Fruit fly (Drosophila melanogaster) whole organism, embryonic: Measurements from ENCODE around the gene CG43210.

ENCODE experiments used
- Asciz ChIP-seq: fragments of 200-800 bp; sonication (Bioruptor generic); optimal IDR thresholded peaks from 2 replicates; lab custom pipeline; 2017; ENCODE audit warnings: missing biosample characterization, mild to moderate bottlenecking, missing genetic modification characterization, missing genetic modification reagents
- Awh ChIP-seq: fragments of 200-800 bp; sonication (Bioruptor generic); IDR thresholded peaks from 2 replicates; pipeline ENCODE4, ENCODE4 v1.3.6; 2022; ENCODE audit warnings: missing biosample characterization, missing genetic modification characterization
- B-H1 ChIP-seq: fragments of 200-800 bp; sonication (Bioruptor generic); IDR thresholded peaks from 3 replicates; pipeline ENCODE4 v1.3.6; 2022; ENCODE audit warnings: missing biosample characterization, missing genetic modification characterization
- CG10274 ChIP-seq: fragments of 200-800 bp; sonication (Bioruptor generic); optimal IDR thresholded peaks from 3 replicates; lab custom pipeline; 2017; ENCODE audit warnings: missing biosample characterization, mild to moderate bottlenecking, missing genetic modification characterization
- CG11247 ChIP-seq: fragments of 200-800 bp; sonication (Bioruptor generic); IDR thresholded peaks from 2 replicates; pipeline ENCODE4 v1.3.6; 2022; ENCODE audit warnings: missing biosample characterization, missing genetic modification characterization
- CG11723 ChIP-seq: fragments of 200-800 bp; sonication (Bioruptor generic); optimal IDR thresholded peaks from 2 replicates; lab custom pipeline; 2017; ENCODE audit warnings: missing biosample characterization, mild to moderate bottlenecking, missing genetic modification characterization
- CG13123 ChIP-seq: fragments of 200-800 bp; sonication (Bioruptor generic); optimal IDR thresholded peaks from 2 replicates; lab custom pipeline; 2016; ENCODE audit warnings: missing biosample characterization, missing genetic modification characterization
- CG17802 ChIP-seq: fragments of 200-800 bp; sonication (Bioruptor generic); optimal IDR thresholded peaks from 2 replicates; lab custom pipeline; 2018; ENCODE audit warnings: missing biosample characterization, mild to moderate bottlenecking, missing genetic modification characterization, moderate library complexity
- CG18599 ChIP-seq: fragments of 200-800 bp; sonication (Bioruptor generic); optimal IDR thresholded peaks from 3 replicates; lab custom pipeline; 2017; ENCODE audit warnings: missing biosample characterization, missing genetic modification characterization, mild to moderate bottlenecking, moderate library complexity, missing genetic modification reagents
- CG2875 ChIP-seq: fragments of 200-800 bp; sonication (Bioruptor generic); optimal IDR thresholded peaks from 2 replicates; lab custom pipeline; 2017; ENCODE audit warnings: missing biosample characterization, mild to moderate bottlenecking, missing genetic modification characterization, missing genetic modification reagents
- CG30431 ChIP-seq: fragments of 200-800 bp; sonication (Bioruptor generic); optimal IDR thresholded peaks from 2 replicates; lab custom pipeline; 2017; ENCODE audit warnings: missing biosample characterization, missing genetic modification characterization
- CG32772 ChIP-seq: fragments of 200-800 bp; sonication (Bioruptor generic); IDR thresholded peaks from 2 replicates; pipeline ENCODE4 v1.3.6; 2022; ENCODE audit warnings: missing biosample characterization, missing genetic modification characterization
- CG33213 ChIP-seq: fragments of 200-800 bp; sonication (Bioruptor generic); optimal IDR thresholded peaks from 3 replicates; lab custom pipeline; 2016; ENCODE audit warnings: missing biosample characterization, missing genetic modification characterization
- CG4617 ChIP-seq: fragments of 200-800 bp; sonication (Bioruptor generic); optimal IDR thresholded peaks from 3 replicates; lab custom pipeline; 2016; ENCODE audit warnings: missing biosample characterization, missing genetic modification characterization, borderline replicate concordance
- CG4820 ChIP-seq: fragments of 200-800 bp; sonication (Bioruptor generic); optimal IDR thresholded peaks from 3 replicates; lab custom pipeline; 2016; ENCODE audit warnings: missing biosample characterization, missing genetic modification characterization
- CG5180 ChIP-seq: fragments of 200-800 bp; sonication (Bioruptor generic); optimal IDR thresholded peaks from 3 replicates; lab custom pipeline; 2017; ENCODE audit warnings: missing biosample characterization, missing genetic modification characterization, mild to moderate bottlenecking, moderate library complexity, missing genetic modification reagents
- CG7372 ChIP-seq: fragments of 200-800 bp; sonication (Bioruptor generic); IDR thresholded peaks from 2 replicates; pipeline ENCODE4 v1.3.6; 2022; ENCODE audit warnings: missing biosample characterization, missing genetic modification characterization
- CG7786 ChIP-seq: fragments of 200-800 bp; sonication (Bioruptor generic); optimal IDR thresholded peaks from 2 replicates; lab custom pipeline; 2016; ENCODE audit warnings: missing biosample characterization, missing genetic modification characterization
- CG8388 ChIP-seq: fragments of 200-800 bp; sonication (Bioruptor generic); optimal IDR thresholded peaks from 2 replicates; lab custom pipeline; 2019; ENCODE audit warnings: missing biosample characterization, mild to moderate bottlenecking, missing genetic modification characterization, moderate library complexity
- Deaf1 ChIP-seq: fragments of 200-800 bp; optimal IDR thresholded peaks from 3 replicates; lab custom pipeline; 2019; ENCODE audit warnings: missing biosample characterization, mild to moderate bottlenecking, missing genetic modification characterization, moderate library complexity
- Dip3 ChIP-seq: fragments of 200-800 bp; sonication (Bioruptor generic); optimal IDR thresholded peaks from 3 replicates; lab custom pipeline; 2016; ENCODE audit warnings: missing biosample characterization, missing genetic modification characterization
- Dll ChIP-seq: fragments of 200-800 bp; sonication (Bioruptor generic); IDR thresholded peaks from 4 replicates; pipeline ENCODE4 v1.3.6; 2022; ENCODE audit warnings: missing biosample characterization, missing genetic modification characterization; ENCODE audit not compliant: partially characterized antibody
- Gsc ChIP-seq: fragments of 200-800 bp; sonication (Bioruptor generic); IDR thresholded peaks from 2 replicates; pipeline ENCODE4 v1.3.6; 2022; ENCODE audit warnings: missing biosample characterization, missing genetic modification characterization
- H15 ChIP-seq: fragments of 200-800 bp; sonication (Bioruptor generic); IDR thresholded peaks from 3 replicates; pipeline ENCODE4 v1.3.6; 2022; ENCODE audit warnings: missing biosample characterization, missing genetic modification characterization
- HLH4C ChIP-seq: fragments of 200-800 bp; sonication (Bioruptor generic); IDR thresholded peaks from 3 replicates; pipeline ENCODE4 v1.3.6; 2022; ENCODE audit warnings: missing biosample characterization, missing genetic modification characterization; ENCODE audit not compliant: partially characterized antibody
- HLH54F ChIP-seq: fragments of 200-800 bp; sonication (Bioruptor generic); optimal IDR thresholded peaks from 3 replicates; lab custom pipeline; 2016; ENCODE audit warnings: missing biosample characterization, missing genetic modification characterization
- Hey ChIP-seq: fragments of 200-800 bp; sonication (Bioruptor generic); optimal IDR thresholded peaks from 3 replicates; lab custom pipeline; 2018; ENCODE audit warnings: missing biosample characterization, mild to moderate bottlenecking, missing genetic modification characterization
- Hr78 ChIP-seq, 2 experiments: fragments of 200-800 bp in 1 of 2; fragments of >200 bp in 1 of 2; sonication (Bioruptor generic) in 1 of 2; optimal IDR thresholded peaks; 2 replicates each; lab custom pipeline; 2017 to 2019; ENCODE audit warnings: missing biosample characterization in 2 of 2, missing genetic modification characterization in 2 of 2, mild to moderate bottlenecking in 1 of 2, moderate library complexity in 1 of 2
- Lim3 ChIP-seq: fragments of 200-800 bp; sonication (Bioruptor generic); IDR thresholded peaks from 2 replicates; pipeline ENCODE4 v1.3.6; 2022; ENCODE audit warnings: missing biosample characterization, missing genetic modification characterization
- Mad ChIP-seq: fragments of 200-800 bp; sonication (Bioruptor generic); optimal IDR thresholded peaks from 2 replicates; lab custom pipeline; 2016; ENCODE audit warnings: missing biosample characterization, missing genetic modification characterization
- NK7.1 ChIP-seq: fragments of 200-800 bp; sonication (Bioruptor generic); optimal IDR thresholded peaks from 3 replicates; lab custom pipeline; 2016; ENCODE audit warnings: missing biosample characterization, missing genetic modification characterization
- Opbp ChIP-seq: fragments of 200-800 bp; sonication (Bioruptor generic); IDR thresholded peaks from 3 replicates; pipeline ENCODE4 v1.3.6; 2022; ENCODE audit warnings: missing biosample characterization, missing genetic modification characterization; ENCODE audit not compliant: partially characterized antibody
- Ptx1 ChIP-seq: fragments of 200-800 bp; sonication (Bioruptor generic); IDR thresholded peaks from 2 replicates; pipeline ENCODE4 v1.3.6; 2022; ENCODE audit warnings: missing biosample characterization, missing genetic modification characterization
- Ssrp ChIP-seq: fragments of 200-800 bp; sonication (Bioruptor generic); optimal IDR thresholded peaks from 2 replicates; lab custom pipeline; 2018; ENCODE audit warnings: missing biosample characterization, mild to moderate bottlenecking, missing genetic modification characterization, moderate library complexity
- chinmo ChIP-seq: fragments of 200-800 bp; sonication (Bioruptor generic); IDR thresholded peaks from 4 replicates; pipeline ENCODE4 v1.3.6; 2022; ENCODE audit warnings: missing biosample characterization, missing genetic modification characterization; ENCODE audit not compliant: partially characterized antibody
- en ChIP-seq: fragments of 200-800 bp; sonication (Bioruptor generic); optimal IDR thresholded peaks from 2 replicates; lab custom pipeline; 2016; ENCODE audit warnings: missing biosample characterization, missing genetic modification characterization
- ewg ChIP-seq: fragments of 200-800 bp; sonication (Bioruptor generic); optimal IDR thresholded peaks from 3 replicates; lab custom pipeline; 2017; ENCODE audit warnings: mild to moderate bottlenecking, missing biosample characterization, missing genetic modification reagents, missing genetic modification characterization
- inv ChIP-seq: fragments of 200-800 bp; sonication (Bioruptor generic); IDR thresholded peaks from 2 replicates; pipeline ENCODE4 v1.3.6; 2022; ENCODE audit warnings: missing biosample characterization, missing genetic modification characterization; ENCODE audit not compliant: partially characterized antibody
- lilli ChIP-seq: fragments of 200-800 bp; sonication (Bioruptor generic); optimal IDR thresholded peaks from 3 replicates; lab custom pipeline; 2016; ENCODE audit warnings: missing biosample characterization, missing genetic modification characterization
- lmd ChIP-seq: fragments of 200-800 bp; sonication (Bioruptor generic); IDR thresholded peaks from 2 replicates; pipeline ENCODE4 v1.3.6; 2022; ENCODE audit warnings: missing biosample characterization, missing genetic modification characterization
- lola ChIP-seq, 3 experiments: fragments of >200 bp in 2 of 3; fragments of 200-800 bp in 1 of 3; sonication (Bioruptor generic) in 1 of 3; optimal IDR thresholded peaks; 2 replicates each; lab custom pipeline; 2017 to 2019; ENCODE audit warnings: missing biosample characterization in 3 of 3, missing genetic modification characterization in 3 of 3, mild to moderate bottlenecking in 1 of 3, moderate library complexity in 1 of 3
- pan ChIP-seq, 4 experiments: fragments of >200 bp in 3 of 4; fragments of 200-800 bp in 1 of 4; sonication (Bioruptor generic) in 1 of 4; optimal IDR thresholded peaks in 3 of 4; IDR thresholded peaks in 1 of 4; 2 replicates each; pipeline versions ENCODE4 v1.3.6 to Lab custom; 2017 to 2022; ENCODE audit warnings: missing biosample characterization in 2 of 4, missing genetic modification characterization in 2 of 4, mixed read lengths in 1 of 4
- pb ChIP-seq: fragments of 200-800 bp; sonication (Bioruptor generic); optimal IDR thresholded peaks from 3 replicates; lab custom pipeline; 2016; ENCODE audit warnings: missing biosample characterization, missing genetic modification characterization
- schlank ChIP-seq: fragments of 200-800 bp; sonication (Bioruptor generic); optimal IDR thresholded peaks from 2 replicates; lab custom pipeline; 2018; ENCODE audit warnings: missing biosample characterization, mild to moderate bottlenecking, missing genetic modification characterization
- sens ChIP-seq: fragments of 200-800 bp; sonication (Bioruptor generic); peaks from one replicate; lab custom pipeline; 2016; ENCODE audit warnings: missing biosample characterization, missing genetic modification characterization
- vfl ChIP-seq: fragments of 200-800 bp; sonication (Bioruptor generic); optimal IDR thresholded peaks from 2 replicates; lab custom pipeline; 2016; ENCODE audit warnings: missing biosample characterization, missing genetic modification characterization
- zf30C ChIP-seq: fragments of 200-800 bp; sonication (Bioruptor generic); optimal IDR thresholded peaks from 3 replicates; lab custom pipeline; 2018; ENCODE audit warnings: missing biosample characterization, mild to moderate bottlenecking, missing genetic modification characterization

The CG43210 gene

DNA sequence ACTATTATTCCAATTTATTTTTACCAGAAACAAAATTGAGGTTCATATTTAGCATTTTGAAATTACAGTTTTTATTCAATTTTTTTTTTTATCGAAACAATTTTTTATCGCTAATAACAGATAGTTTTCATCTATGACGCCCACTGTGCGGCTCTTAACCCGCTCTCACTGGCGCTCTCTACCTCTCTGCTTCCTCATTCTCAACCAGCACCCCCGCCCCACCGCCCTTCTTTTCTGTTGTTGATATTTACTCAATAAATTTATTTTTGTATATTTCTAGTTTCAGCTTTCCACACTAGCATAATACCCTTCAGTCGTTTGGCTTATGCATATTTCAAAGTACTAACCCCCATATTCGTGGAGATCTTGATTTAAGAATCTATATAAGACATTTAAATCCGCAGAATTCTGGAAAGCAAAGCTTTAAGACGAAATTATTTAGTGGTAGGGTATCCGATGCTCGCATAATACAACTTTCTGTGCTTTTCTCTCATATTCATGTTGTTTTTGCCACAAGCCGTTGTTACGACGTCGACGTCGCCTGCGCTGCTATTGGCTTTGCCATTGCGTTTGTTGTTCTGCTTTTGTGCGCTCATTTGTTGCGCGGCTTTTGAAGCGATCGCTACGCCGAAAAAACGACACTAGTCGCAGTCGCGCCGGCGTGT lies 19.0 kb upstream of the CG43210 start (continued):
- peak; percentile 95 for TF ChIP-seq NK7.1 (GFP tag; lab: Kevin White, UChicago)
- peak; percentile 89 for TF ChIP-seq pb
- TF ChIP-seq lilli (GFP tag; lab: Kevin White, UChicago): peak; percentile 98
- peak; percentile 95 for TF ChIP-seq CG30431 (GFP tag; lab: Kevin White, UChicago)
- TF ChIP-seq zf30C (GFP tag; lab: Kevin White, UChicago): no peak
- peak; percentile 94 for TF ChIP-seq CG11723
- TF ChIP-seq B-H1 (GFP tag; lab: Robert Waterston, UW): peak; percentile 86
- peak; percentile 96 for TF ChIP-seq ewg (GFP tag; lab: Kevin White, UChicago)
- peak; percentile 58; the same call in 1 of the 3 replicates for TF ChIP-seq Opbp
- peak; percentile 88 for TF ChIP-seq CG7372
- TF ChIP-seq CG32772 (GFP tag; lab: Robert Waterston, UW): peak; percentile 91
- peak; percentile 85 for TF ChIP-seq Deaf1 (tag; lab: Kevin White, UChicago)
- TF ChIP-seq H15 (GFP tag; lab: Robert Waterston, UW): peak; percentile 95
- peak; percentile 87 for TF ChIP-seq schlank (tag; lab: Kevin White, UChicago)
- TF ChIP-seq Gsc: peak; percentile 83
- TF ChIP-seq CG4820: peak; percentile 96
- TF ChIP-seq CG18599 (GFP tag; lab: Kevin White, UChicago): peak; percentile 97
- peak; percentile 98 for TF ChIP-seq Asciz (GFP tag; lab: Kevin White, UChicago)
- TF ChIP-seq CG5180 (GFP tag; lab: Kevin White, UChicago): peak; percentile 91
- peak; percentile 94 for TF ChIP-seq Dip3 (GFP tag; lab: Kevin White, UChicago)
- peak; percentile 96 for TF ChIP-seq CG7786 (GFP tag; lab: Kevin White, UChicago)
- TF ChIP-seq CG17802 (tag; lab: Kevin White, UChicago): peak; percentile 89
- peak; percentile 67 for TF ChIP-seq Lim3
- TF ChIP-seq lmd (GFP tag; lab: Robert Waterston, UW): peak; percentile 96
- peak; percentile 97 for TF ChIP-seq HLH54F (GFP tag; lab: Kevin White, UChicago)
- peak; percentile 78; the same call in 1 of the 4 replicates for TF ChIP-seq chinmo (GFP tag; lab: Robert Waterston, UW)
- TF ChIP-seq CG33213 (GFP tag; lab: Kevin White, UChicago): peak; percentile 94
- TF ChIP-seq HLH4C (GFP tag; lab: Robert Waterston, UW): peak; percentile 21; the same call in 1 of the 3 replicates
- TF ChIP-seq pan (optimal IDR thresholded peaks at IDR 0.05; lab: Kevin White, UChicago): no peak
- TF ChIP-seq pan (GFP tag; optimal IDR thresholded peaks at IDR 0.05 in 1 of 2, IDR thresholded peaks at IDR 0.05 in 1 of 2): peak in 1 of 2 experiments; percentile 90
- TF ChIP-seq Hey (tag; lab: Kevin White, UChicago): peak; percentile 84
- peak in 1 of 2 experiments; percentile 88 for TF ChIP-seq Hr78 (GFP tag; optimal IDR thresholded peaks at IDR 0.05; lab: Kevin White, UChicago)
- peak; percentile 99 for TF ChIP-seq CG10274 (GFP tag; lab: Kevin White, UChicago)
- TF ChIP-seq CG4617 (GFP tag; lab: Kevin White, UChicago): peak; percentile 94
- TF ChIP-seq CG2875 (GFP tag; lab: Kevin White, UChicago): peak; percentile 98
- peak; percentile 94 for TF ChIP-seq CG11247 (GFP tag; lab: Robert Waterston, UW)
- TF ChIP-seq Ssrp (tag; lab: Kevin White, UChicago): peak; percentile 95
- TF ChIP-seq lola (GFP tag; optimal IDR thresholded peaks at IDR 0.05; lab: Kevin White, UChicago): peak in 1 of 3 experiments; percentile 97
- TF ChIP-seq vfl (GFP tag; lab: Kevin White, UChicago): peak; percentile 96
- no peak for TF ChIP-seq inv (GFP tag; lab: Robert Waterston, UW)
- peak; percentile 100 for TF ChIP-seq sens (GFP tag; lab: Kevin White, UChicago)
- TF ChIP-seq en (GFP tag; lab: Kevin White, UChicago): peak; percentile 91
- TF ChIP-seq Awh (GFP tag; lab: Robert Waterston, UW): peak; percentile 95
- TF ChIP-seq Dll: peak; percentile 9; the same call in 1 of the 4 replicates
- TF ChIP-seq Mad: peak; percentile 96
- TF ChIP-seq Ptx1 (GFP tag; lab: Robert Waterston, UW): peak; percentile 95
- TF ChIP-seq CG8388: peak; percentile 95
- peak; percentile 96 for TF ChIP-seq CG13123 (GFP tag; lab: Kevin White, UChicago)
